Fruit fly (Drosophila melanogaster): Measurements from ENCODE around the gene CG13875.

The CG13875 gene

dm6 chr3L:177938-178337 is 1.8 kb upstream of the CG13875 start (continued):
- TF ChIP-seq Hr38 (GFP tag; optimal IDR thresholded peaks at IDR 0.05) (no peak), dsx (GFP tag; optimal IDR thresholded peaks at IDR 0.05; ENCODE audit: poor library complexity, severe bottlenecking) (peak; percentile 9), CG11762 (GFP tag; optimal IDR thresholded peaks at IDR 0.05; ENCODE audit: insufficient read depth) (no peak)

dm6 chr3L:178445-178844 is 1.3 kb upstream of the CG13875 start:
- no peak for TF ChIP-seq CG3919 (GFP tag; optimal IDR thresholded peaks at IDR 0.05)
- TF ChIP-seq Ets21C (GFP tag; optimal IDR thresholded peaks at IDR 0.05): no peak
- TF ChIP-seq Sox14 (GFP tag; optimal IDR thresholded peaks at IDR 0.05): no peak
- peak; percentile 21 for TF ChIP-seq Lpt (GFP tag; optimal IDR thresholded peaks at IDR 0.05)
- peak; percentile 68 for TF ChIP-seq vri (GFP tag; optimal IDR thresholded peaks at IDR 0.05)
- 0 out of 3 replicates have a peak, but pooled peaks have one; percentile 24 for TF ChIP-seq CG6163 (GFP tag; IDR thresholded peaks at IDR 0.05)
- peak; percentile 17 for TF ChIP-seq CG6854 (GFP tag; optimal IDR thresholded peaks at IDR 0.05)
- 0 out of 3 replicates have a peak, but pooled peaks have one; percentile 16 for TF ChIP-seq eg (GFP tag; IDR thresholded peaks at IDR 0.05)
- no peak for TF ChIP-seq Hr4 (GFP tag; optimal IDR thresholded peaks at IDR 0.05)
- peak; percentile 30 for TF ChIP-seq fkh (GFP tag; optimal IDR thresholded peaks at IDR 0.05)

dm6 chr3L:178913-179488 is 722 bp upstream of the CG13875 start, which contains the start of gene Vdup1:
Vdup1 (minus strand) TSS chr3L:178963.
- TF ChIP-seq CG11902 (GFP tag; optimal IDR thresholded peaks at IDR 0.05): no peak
- no peak for TF ChIP-seq spab (GFP tag; optimal IDR thresholded peaks at IDR 0.05)
- peak; percentile 62 for TF ChIP-seq Eip78C (GFP tag)
- peak; percentile 12; the same call in 1 of the 3 replicates for TF ChIP-seq eg (GFP tag; IDR thresholded peaks at IDR 0.05)
- no peak for TF ChIP-seq CG32006 (GFP tag; optimal IDR thresholded peaks at IDR 0.05)
- peak; percentile 5 for TF ChIP-seq Hr4 (GFP tag; optimal IDR thresholded peaks at IDR 0.05)

- TF ChIP-seq CG6163 (GFP tag; IDR thresholded peaks at IDR 0.05) (0 out of 3 replicates have a peak, but pooled peaks have one; percentile 3), CG9139 (GFP tag; optimal IDR thresholded peaks at IDR 0.05) (no peak)
These were observed 480 bp downstream of the CG13875 start for dm6 chr3L:180262-180543.

- TF ChIP-seq svp (GFP tag) (peak; percentile 98), fd85E (GFP tag; optimal IDR thresholded peaks at IDR 0.05) (peak; percentile 53), Smox (GFP tag; optimal IDR thresholded peaks at IDR 0.05) (peak; percentile 87), pdm3 (GFP tag; optimal IDR thresholded peaks at IDR 0.05) (no peak), CG6792 (GFP tag; optimal IDR thresholded peaks at IDR 0.05) (peak; percentile 84), CG31627 (GFP tag; optimal IDR thresholded peaks at IDR 0.05) (peak; percentile 89), eg (GFP tag; IDR thresholded peaks at IDR 0.05) (peak; percentile 78), spab (GFP tag; optimal IDR thresholded peaks at IDR 0.05) (no peak), CG11294 (GFP tag; IDR thresholded peaks at IDR 0.05) (peak; percentile 37; the same call in 1 of the 2 replicates), Sox14 (GFP tag; optimal IDR thresholded peaks at IDR 0.05) (peak; percentile 88), fd59A (GFP tag; optimal IDR thresholded peaks at IDR 0.05) (peak; percentile 37), achi (GFP tag; optimal IDR thresholded peaks at IDR 0.05) (no peak), CG8319 (GFP tag; optimal IDR thresholded peaks at IDR 0.05) (peak; percentile 58), CG8632 (GFP tag; optimal IDR thresholded peaks at IDR 0.05) (peak; percentile 67), Eip75B (GFP tag; optimal IDR thresholded peaks at IDR 0.05) (no peak), esn (GFP tag; optimal IDR thresholded peaks at IDR 0.05) (peak; percentile 90), Blimp-1 (GFP tag; optimal IDR thresholded peaks at IDR 0.05) (peak; percentile 36), CG6163 (GFP tag; IDR thresholded peaks at IDR 0.05) (peak; percentile 81), net (GFP tag; optimal IDR thresholded peaks at IDR 0.05) (no peak), CG11762 (GFP tag; optimal IDR thresholded peaks at IDR 0.05; ENCODE audit: insufficient read depth) (peak; percentile 4), CG4318 (GFP tag; optimal IDR thresholded peaks at IDR 0.05) (no peak), Eip93F (GFP tag; optimal IDR thresholded peaks at IDR 0.05) (no peak), CG11902 (GFP tag; optimal IDR thresholded peaks at IDR 0.05) (peak; percentile 70), CG7368 (GFP tag; optimal IDR thresholded peaks at IDR 0.05) (no peak), CG3032 (tag; optimal IDR thresholded peaks at IDR 0.05) (peak; percentile 78), Ets21C (GFP tag; optimal IDR thresholded peaks at IDR 0.05) (peak; percentile 81), lz (GFP tag; optimal IDR thresholded peaks at IDR 0.05) (peak; percentile 91), Hr38 (GFP tag; optimal IDR thresholded peaks at IDR 0.05) (peak; percentile 69), CG10631 (GFP tag; optimal IDR thresholded peaks at IDR 0.05) (peak; percentile 85), acj6 (GFP tag; optimal IDR thresholded peaks at IDR 0.05) (peak; percentile 79), Sox15 (GFP tag; optimal IDR thresholded peaks at IDR 0.05) (peak; percentile 65), CG34406 (GFP tag; optimal IDR thresholded peaks at IDR 0.05) (peak; percentile 73), Gug (GFP tag; IDR thresholded peaks at IDR 0.05) (peak; percentile 72), Lpt (GFP tag; optimal IDR thresholded peaks at IDR 0.05) (peak; percentile 50)
These were observed 4.5 kb downstream of the CG13875 start, which contains the start of the genes CG34140, Mkp and Mtch for dm6 chr3L:184251-184650. CG34140 (minus strand) TSS chr3L:184424. Mkp (minus strand) TSS chr3L:184540. Mtch (plus strand) TSS chr3L:184626.
